Fruit fly (Drosophila melanogaster): ENCODE measurements around the gene CG10654.

Gene CG10654

DNA sequence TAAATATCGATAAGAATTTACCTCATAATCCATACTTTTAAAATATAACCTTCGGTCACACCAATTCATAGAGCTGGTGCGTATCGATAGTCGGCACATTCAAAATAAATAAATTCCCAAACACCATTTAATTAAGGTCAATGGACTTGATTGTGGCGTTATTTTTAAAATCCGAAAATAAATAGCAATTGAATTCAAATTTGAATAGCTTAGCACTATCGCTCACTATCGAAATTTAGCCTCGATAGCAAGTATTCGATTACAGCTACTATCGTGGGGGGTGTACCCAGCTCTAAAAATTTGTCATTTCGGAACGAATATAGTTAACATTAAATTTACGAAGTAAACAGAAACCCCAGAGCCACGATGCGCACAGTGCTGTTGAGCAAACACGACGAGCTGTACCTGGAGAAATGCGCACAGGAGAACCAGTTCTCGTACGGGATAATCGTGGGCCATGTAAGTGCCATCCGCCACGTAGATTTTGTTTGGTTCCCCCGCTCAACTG, 36.1 kb downstream of the CG10654 start, which contains the start of gene CG10616 (continued):
- TF ChIP-seq D (optimal IDR thresholded peaks at IDR 0.05) (no peak), D (GFP tag; optimal IDR thresholded peaks at IDR 0.05) (no peak), rib (GFP tag; IDR thresholded peaks at IDR 0.05) (no peak), Dp (GFP tag; optimal IDR thresholded peaks at IDR 0.05) (peak; percentile 68), Hand (GFP tag; optimal IDR thresholded peaks at IDR 0.05) (no peak), CG30403 (GFP tag; optimal IDR thresholded peaks at IDR 0.05) (no peak), CG16815 (GFP tag; optimal IDR thresholded peaks at IDR 0.05) (no peak), CG17361 (GFP tag; IDR thresholded peaks at IDR 0.05) (no peak; the same call in 2 of the 3 replicates), sug (tag; optimal IDR thresholded peaks at IDR 0.05) (peak; percentile 69), Sry-β (GFP tag; optimal IDR thresholded peaks at IDR 0.05) (no peak), CG1647 (GFP tag; optimal IDR thresholded peaks at IDR 0.05) (no peak), Lim3 (GFP tag; IDR thresholded peaks at IDR 0.05) (no peak), CG11085 (GFP tag; IDR thresholded peaks at IDR 0.05) (no peak), CG4360 (GFP tag; IDR thresholded peaks at IDR 0.05) (no peak), CG8290 (GFP tag; optimal IDR thresholded peaks at IDR 0.05) (no peak), CG8290 (tag; optimal IDR thresholded peaks at IDR 0.05) (no peak), Fer3 (tag; optimal IDR thresholded peaks at IDR 0.05) (no peak), CG9876 (GFP tag; optimal IDR thresholded peaks at IDR 0.05) (no peak), Hr3 (GFP tag; optimal IDR thresholded peaks at IDR 0.05) (no peak), pan (optimal IDR thresholded peaks at IDR 0.05) (no peak), pan (GFP tag; optimal IDR thresholded peaks at IDR 0.05 in 1 of 2, IDR thresholded peaks at IDR 0.05 in 1 of 2) (no peak), fd102C (GFP tag; optimal IDR thresholded peaks at IDR 0.05) (no peak), fd64A (GFP tag; optimal IDR thresholded peaks at IDR 0.05) (no peak), Spps (tag; optimal IDR thresholded peaks at IDR 0.05) (no peak), CG17385 (GFP tag; optimal IDR thresholded peaks at IDR 0.05) (no peak), CG10543 (GFP tag; optimal IDR thresholded peaks at IDR 0.05) (no peak), hbn (GFP tag; IDR thresholded peaks at IDR 0.05; ENCODE audit: partially characterized antibody) (peak; percentile 95), inv (GFP tag; IDR thresholded peaks at IDR 0.05; ENCODE audit: partially characterized antibody) (peak; percentile 93), CG13123 (GFP tag; optimal IDR thresholded peaks at IDR 0.05) (no peak), D19A (tag; optimal IDR thresholded peaks at IDR 0.05) (no peak), Nf-YA (GFP tag; IDR thresholded peaks at IDR 0.05) (no peak), fd96Cb (tag; optimal IDR thresholded peaks at IDR 0.05) (no peak), psq (GFP tag; optimal IDR thresholded peaks at IDR 0.05) (no peak), Sox102F (GFP tag; optimal IDR thresholded peaks at IDR 0.05) (no peak), grau (tag; optimal IDR thresholded peaks at IDR 0.05) (no peak), Xbp1 (GFP tag; optimal IDR thresholded peaks at IDR 0.05) (no peak), kni (GFP tag; optimal IDR thresholded peaks at IDR 0.05) (no peak), tll (GFP tag; optimal IDR thresholded peaks at IDR 0.05) (no peak), sob (GFP tag; IDR thresholded peaks at IDR 0.05) (no peak), CG13775 (GFP tag; optimal IDR thresholded peaks at IDR 0.05) (no peak), CG33557 (GFP tag; optimal IDR thresholded peaks at IDR 0.05) (no peak), CG11456 (GFP tag; IDR thresholded peaks at IDR 0.05) (no peak), Jarid2 (GFP tag; optimal IDR thresholded peaks at IDR 0.05) (no peak), CG3838 (GFP tag; optimal IDR thresholded peaks at IDR 0.05) (no peak), CTCF (GFP tag; optimal IDR thresholded peaks at IDR 0.05) (no peak), crol (GFP tag; IDR thresholded peaks at IDR 0.05) (no peak), CG6765 (GFP tag; optimal IDR thresholded peaks at IDR 0.05) (no peak), danr (GFP tag; IDR thresholded peaks at IDR 0.05) (no peak), bowl (GFP tag; IDR thresholded peaks at IDR 0.05) (no peak), CG16863 (GFP tag; optimal IDR thresholded peaks at IDR 0.05) (no peak), CG14050 (GFP tag; IDR thresholded peaks at IDR 0.05) (no peak), CG14014 (GFP tag; IDR thresholded peaks at IDR 0.05) (no peak), chm (GFP tag; IDR thresholded peaks at IDR 0.05) (no peak)
